Worm (Caenorhabditis elegans) whole organism, L1 larva: ENCODE results near the gene pas-2.

Source experiments
- C04F5.9 ChIP-seq: sonication (generic microtip); optimal IDR thresholded peaks from 2 replicates; lab custom pipeline; 2016; ENCODE audit warnings: missing genetic modification characterization, missing compliant biosample characterization
- Y116A8C.19 ChIP-seq: sonication (generic microtip); optimal IDR thresholded peaks from 2 replicates; lab custom pipeline; 2016; ENCODE audit warnings: missing compliant biosample characterization, missing genetic modification characterization, borderline replicate concordance
- alr-1 ChIP-seq: fragments of 200-800 bp; sonication (Bioruptor generic); optimal IDR thresholded peaks from 2 replicates; lab custom pipeline; 2018; ENCODE audit warnings: borderline replicate concordance, mild to moderate bottlenecking, missing genetic modification characterization, missing compliant biosample characterization
- blmp-1 ChIP-seq: fragments of 150-350 bp; optimal IDR thresholded peaks from 2 replicates; lab custom pipeline; 2014; ENCODE audit warnings: missing biosample characterization, missing genetic modification characterization
- ceh-90 ChIP-seq: sonication (generic microtip); optimal IDR thresholded peaks from 2 replicates; lab custom pipeline; 2016; ENCODE audit warnings: missing genetic modification characterization, missing compliant biosample characterization
- ces-1 ChIP-seq: fragments of 150-350 bp; optimal IDR thresholded peaks from 2 replicates; lab custom pipeline; 2014; ENCODE audit warnings: missing biosample characterization, missing genetic modification reagents, missing genetic modification characterization
- dpl-1 ChIP-seq, 3 experiments: fragments of 150-350 bp in 2 of 3; sonication (generic microtip) in 1 of 3; optimal IDR thresholded peaks; 2 replicates each; lab custom pipeline; 2014 to 2017; ENCODE audit warnings: missing biosample characterization in 3 of 3, missing genetic modification characterization in 3 of 3, missing genetic modification reagents in 3 of 3
- efl-1 ChIP-seq, 4 experiments: fragments of 150-350 bp; optimal IDR thresholded peaks in 3 of 4; peaks in 1 of 4; 1 replicate in 1 of 4; 2 replicates in 3 of 4; lab custom pipeline; 2014; ENCODE audit warnings: missing biosample characterization in 2 of 4, missing genetic modification characterization in 2 of 4, missing genetic modification reagents in 2 of 4
- egl-13 ChIP-seq: sonication (generic microtip); optimal IDR thresholded peaks from 2 replicates; lab custom pipeline; 2016; ENCODE audit warnings: missing genotype, missing genetic modification reagents, missing genetic modification characterization, missing compliant biosample characterization
- elt-2 ChIP-seq: sonication (generic microtip); optimal IDR thresholded peaks from 2 replicates; lab custom pipeline; 2016; ENCODE audit warnings: missing genetic modification characterization, mild to moderate bottlenecking, inconsistent platforms, missing compliant biosample characterization, missing genetic modification reagents
- fkh-4 ChIP-seq: sonication (generic microtip); optimal IDR thresholded peaks from 2 replicates; lab custom pipeline; 2016; ENCODE audit warnings: missing compliant biosample characterization, missing genetic modification characterization, borderline replicate concordance
- fos-1 ChIP-seq: fragments of 150-350 bp; optimal IDR thresholded peaks from 2 replicates; lab custom pipeline; 2014; ENCODE audit warnings: missing biosample characterization, missing genetic modification characterization
- grh-1 ChIP-seq: fragments of 200-800 bp; sonication (Bioruptor generic); IDR thresholded peaks from 2 replicates; pipeline ENCODE4 v1.3.6; 2022; ENCODE audit warnings: missing genetic modification reagents, missing genetic modification characterization, missing compliant biosample characterization
- hlh-17 ChIP-seq: fragments of 200-800 bp; sonication (Bioruptor generic); optimal IDR thresholded peaks from 2 replicates; lab custom pipeline; 2018; ENCODE audit warnings: missing genetic modification characterization, mild to moderate bottlenecking, missing compliant biosample characterization, moderate library complexity, borderline replicate concordance
- isw-1 ChIP-seq: fragments of 200-800 bp; sonication (Bioruptor generic); IDR thresholded peaks from 2 replicates; pipeline ENCODE4 v1.3.6; 2022; ENCODE audit warnings: missing genetic modification characterization, missing compliant biosample characterization
- jun-1 ChIP-seq: fragments of 150-350 bp; optimal IDR thresholded peaks from 2 replicates; lab custom pipeline; 2014; ENCODE audit warnings: missing biosample characterization, missing genetic modification reagents, missing genetic modification characterization
- lin-15B ChIP-seq: fragments of 150-350 bp; sonication (generic microtip); optimal IDR thresholded peaks from 3 replicates; lab custom pipeline; 2014; ENCODE audit warnings: missing biosample characterization, missing genetic modification characterization
- lin-39 ChIP-seq: fragments of 150-350 bp; optimal IDR thresholded peaks from 2 replicates; lab custom pipeline; 2014; ENCODE audit warnings: missing biosample characterization, missing genetic modification reagents, missing genetic modification characterization
- lir-3 ChIP-seq: sonication (generic microtip); optimal IDR thresholded peaks from 2 replicates; lab custom pipeline; 2016; ENCODE audit warnings: mild to moderate bottlenecking, missing genetic modification characterization, moderate library complexity, missing compliant biosample characterization; ENCODE audit not compliant: poor library complexity
- mab-9 ChIP-seq: fragments of 200-800 bp; sonication (Bioruptor generic); IDR thresholded peaks from 2 replicates; pipeline ENCODE4 v1.3.6; 2022; ENCODE audit warnings: missing genetic modification reagents, missing genetic modification characterization, missing compliant biosample characterization
- mef-2 ChIP-seq: fragments of 150-350 bp; optimal IDR thresholded peaks from 2 replicates; lab custom pipeline; 2014; ENCODE audit warnings: missing biosample characterization, missing genetic modification characterization
- nhr-237 ChIP-seq: fragments of 150-350 bp; optimal IDR thresholded peaks from 2 replicates; lab custom pipeline; 2014; ENCODE audit warnings: missing biosample characterization, missing genetic modification characterization
- nhr-28 ChIP-seq: fragments of 150-350 bp; optimal IDR thresholded peaks from 2 replicates; lab custom pipeline; 2014; ENCODE audit warnings: missing biosample characterization, missing genetic modification characterization
- nhr-76 ChIP-seq: sonication (generic microtip); optimal IDR thresholded peaks from 2 replicates; lab custom pipeline; 2017; ENCODE audit warnings: missing biosample characterization, missing genetic modification characterization
- nhr-84 ChIP-seq: sonication (generic microtip); optimal IDR thresholded peaks from 2 replicates; lab custom pipeline; 2017; ENCODE audit warnings: missing biosample characterization, missing genetic modification characterization
- nhr-85 ChIP-seq: sonication (generic microtip); peaks from one replicate; lab custom pipeline; 2016; ENCODE audit warnings: missing genetic modification characterization, inconsistent platforms, missing compliant biosample characterization
- nhr-90 ChIP-seq: sonication (generic microtip); optimal IDR thresholded peaks from 2 replicates; lab custom pipeline; 2016; ENCODE audit warnings: mild to moderate bottlenecking, missing genetic modification characterization, missing compliant biosample characterization; ENCODE audit not compliant: poor library complexity
- pqm-1 ChIP-seq: sonication (generic microtip); optimal IDR thresholded peaks from 3 replicates; lab custom pipeline; 2017; ENCODE audit warnings: missing biosample characterization, missing genetic modification characterization
- sptf-1 ChIP-seq: fragments of 150-350 bp; optimal IDR thresholded peaks from 2 replicates; lab custom pipeline; 2014; ENCODE audit warnings: missing biosample characterization, missing genetic modification characterization
- vab-15 ChIP-seq: sonication (generic microtip); optimal IDR thresholded peaks from 2 replicates; lab custom pipeline; 2017; ENCODE audit warnings: missing genotype, mild to moderate bottlenecking, missing genetic modification characterization, missing compliant biosample characterization
- zag-1 ChIP-seq: fragments of 150-350 bp; optimal IDR thresholded peaks from 2 replicates; lab custom pipeline; 2014; ENCODE audit warnings: missing biosample characterization, missing genetic modification characterization
- ztf-11 ChIP-seq, 2 experiments: sonication (generic microtip); optimal IDR thresholded peaks; 2 replicates each; lab custom pipeline; 2016 to 2017; ENCODE audit warnings: missing genetic modification characterization in 2 of 2, missing biosample characterization in 1 of 2, missing compliant biosample characterization in 1 of 2
- ztf-4 ChIP-seq: fragments of 150-350 bp; optimal IDR thresholded peaks from 2 replicates; lab custom pipeline; 2014; ENCODE audit warnings: missing biosample characterization, missing genetic modification characterization

pas-2 gene

DNA sequence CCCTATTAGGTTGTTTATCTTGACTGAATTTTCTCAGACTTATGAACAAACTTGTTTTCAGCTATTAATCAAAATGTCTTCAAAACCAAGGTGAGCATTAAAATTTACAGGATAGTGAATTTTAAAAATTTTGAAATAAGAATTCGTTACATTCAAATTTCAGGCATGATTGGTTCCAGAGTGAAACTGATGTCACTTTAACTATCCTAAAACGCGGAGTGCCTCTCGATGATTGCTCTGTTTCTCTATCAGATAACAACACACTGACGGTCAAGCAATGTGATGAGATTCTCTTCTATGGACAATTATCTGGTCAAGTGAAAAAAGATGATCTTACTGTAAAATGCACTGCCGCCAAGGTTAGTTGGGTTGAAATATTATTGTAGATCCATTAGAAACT is 1.2 kb downstream of the pas-2 start, which contains the start of gene D1054.3:
D1054.3 (plus strand) TSS at position 62 of the 400 bp plus-strand sequence.
- no peak for TF ChIP-seq nhr-90
- TF ChIP-seq fos-1 (tag; lab: Kevin White, UChicago), result no peak
- TF ChIP-seq nhr-237 (tag; lab: Kevin White, UChicago), result no peak
- TF ChIP-seq grh-1 (GFP tag; lab: Robert Waterston, UW), result no peak
- no peak for TF ChIP-seq vab-15
- TF ChIP-seq alr-1 (tag; lab: Kevin White, UChicago), result no peak
- no peak for TF ChIP-seq ces-1
- no peak for TF ChIP-seq ztf-4 (tag; lab: Kevin White, UChicago)
- no peak for TF ChIP-seq pqm-1 (tag; lab: Kevin White, UChicago)
- no peak for TF ChIP-seq C04F5.9 (tag; lab: Kevin White, UChicago)
- no peak for TF ChIP-seq mef-2
- TF ChIP-seq isw-1 (GFP tag; lab: Robert Waterston, UW), result no peak
- no peak for TF ChIP-seq efl-1 (optimal IDR thresholded peaks at IDR 0.05; lab: Kevin White, UChicago)
- TF ChIP-seq efl-1 (GFP tag; optimal IDR thresholded peaks at IDR 0.05 in 1 of 2; lab: Kevin White, UChicago), result no peak
- no peak for TF ChIP-seq sptf-1 (tag; lab: Kevin White, UChicago)

ce11 chrV:10773216-10773615 is 3.0 kb downstream of the pas-2 start:
- TF ChIP-seq fkh-4 (tag; lab: Kevin White, UChicago) (no peak), nhr-85 (peak; percentile 19)

ce11 chrV:10776528-10777055 is 6.4 kb downstream of the pas-2 start, which contains the start of gene D1054.5:
Gene D1054.5, minus strand, starts transcription at chrV:10776578.
- TF ChIP-seq nhr-85 (no peak), elt-2 (tag; lab: Kevin White, UChicago) (peak; percentile 94), jun-1 (tag; lab: Kevin White, UChicago) (peak; percentile 30), blmp-1 (tag; lab: Kevin White, UChicago) (no peak), lir-3 (no peak)

- TF ChIP-seq lin-15B (tag; lab: Kevin White, UChicago) (no peak), ztf-11 (tag; optimal IDR thresholded peaks at IDR 0.05; lab: Kevin White, UChicago) (no peak), dpl-1 (GFP tag; optimal IDR thresholded peaks at IDR 0.05; lab: Kevin White, UChicago) (no peak), nhr-84 (no peak), nhr-76 (tag; lab: Kevin White, UChicago) (no peak), isw-1 (GFP tag; lab: Robert Waterston, UW) (no peak), nhr-28 (tag; lab: Kevin White, UChicago) (no peak), mef-2 (no peak), egl-13 (no peak)
Measured at ce11 chrV:10784011-10784410, 13.8 kb downstream of the pas-2 start, which contains the start of gene D1054.8. Gene D1054.8, plus strand, starts transcription at chrV:10784311.

DNA sequence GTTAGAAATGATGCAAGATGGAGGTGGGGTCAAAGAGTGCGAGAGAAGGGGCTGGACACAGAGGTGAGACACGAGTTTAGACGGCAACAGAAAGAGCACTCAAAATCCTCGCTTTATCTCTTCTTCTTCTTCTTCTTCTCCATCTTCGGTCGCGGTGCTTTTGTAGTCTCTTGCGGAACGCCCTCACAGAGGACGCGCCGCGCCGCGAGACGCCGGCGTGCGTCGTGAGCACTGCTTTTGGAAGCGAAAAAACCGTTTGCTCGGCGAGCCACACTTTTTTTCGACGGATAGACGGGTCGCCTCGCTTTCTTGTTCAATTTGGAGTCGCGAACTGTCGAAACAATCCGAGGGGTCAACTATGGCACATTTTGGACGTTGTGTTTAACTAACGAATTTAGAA is 20.8 kb downstream of the pas-2 start, which contains the start of gene D1054.9:
D1054.9 (minus strand) TSS at position 137 of the 400 bp plus-strand sequence.
- no peak for TF ChIP-seq lir-3
- no peak for TF ChIP-seq nhr-84
- TF ChIP-seq zag-1 (tag; lab: Kevin White, UChicago), result no peak
- no peak for TF ChIP-seq Y116A8C.19

ce11 chrV:10792775-10793174 is 22.6 kb downstream of the pas-2 start, which contains the start of gene D1054.10:
Gene D1054.10, minus strand, starts transcription at chrV:10792875.
- TF ChIP-seq ceh-90 (tag; lab: Kevin White, UChicago), result no peak
- no peak for TF ChIP-seq hlh-17 (GFP tag; lab: Kevin White, UChicago)
- TF ChIP-seq grh-1 (GFP tag; lab: Robert Waterston, UW), result no peak
- TF ChIP-seq mab-9 (GFP tag; lab: Robert Waterston, UW), result no peak
- no peak for TF ChIP-seq lin-39 (tag; lab: Kevin White, UChicago)
- TF ChIP-seq, all 84 proteins: peak for 0
